Worm (Caenorhabditis elegans) whole organism, L3 larva: Measurements from ENCODE around the gene R105.5.
A peak's percentile ranks its signal among the peaks of the same experiment; 100 is the strongest.

Experiments used
- R02D3.7 ChIP-seq: fragments of 150-350 bp; optimal IDR thresholded peaks from 2 replicates; lab custom pipeline; 2014; ENCODE audit warnings: missing biosample characterization, missing genetic modification characterization
- ZK546.5 ChIP-seq: sonication (generic microtip); optimal IDR thresholded peaks from 2 replicates; lab custom pipeline; 2017; ENCODE audit warnings: missing biosample characterization, missing genetic modification characterization
- aly-2 ChIP-seq: fragments of 150-350 bp; optimal IDR thresholded peaks from 2 replicates; lab custom pipeline; 2014; ENCODE audit warnings: missing biosample characterization, missing genetic modification characterization
- ceh-82 ChIP-seq: fragments of 150-350 bp; optimal IDR thresholded peaks from 2 replicates; lab custom pipeline; 2014; ENCODE audit warnings: missing biosample characterization, missing genetic modification characterization
- daf-12 ChIP-seq: fragments of 150-350 bp; optimal IDR thresholded peaks from 2 replicates; lab custom pipeline; 2014; ENCODE audit warnings: missing biosample characterization, missing genetic modification reagents, missing genetic modification characterization
- lin-39 ChIP-seq: fragments of 150-350 bp; optimal IDR thresholded peaks from 2 replicates; lab custom pipeline; 2018; ENCODE audit warnings: missing biosample characterization, missing genetic modification reagents, missing genetic modification characterization
- pha-4 ChIP-seq: fragments of 150-350 bp; optimal IDR thresholded peaks from 2 replicates; lab custom pipeline; 2014; ENCODE audit warnings: missing biosample characterization, missing genetic modification reagents, missing genetic modification characterization
- snpc-4 ChIP-seq: fragments of 150-350 bp; optimal IDR thresholded peaks from 2 replicates; lab custom pipeline; 2014; ENCODE audit warnings: missing biosample characterization, missing genetic modification characterization
- tbx-2 ChIP-seq: sonication (generic microtip); optimal IDR thresholded peaks from 2 replicates; lab custom pipeline; 2016; ENCODE audit warnings: mild to moderate bottlenecking, missing genetic modification characterization, missing compliant biosample characterization
- unc-39 ChIP-seq: sonication (generic microtip); optimal IDR thresholded peaks from 4 replicates; lab custom pipeline; 2017; ENCODE audit warnings: missing biosample characterization, missing genetic modification characterization
- ztf-11 ChIP-seq: fragments of 150-350 bp; optimal IDR thresholded peaks from 2 replicates; lab custom pipeline; 2014; ENCODE audit warnings: missing biosample characterization, missing genetic modification characterization

- TF ChIP-seq snpc-4 (peak; percentile 58), daf-12 (no peak), lin-39 (tag; lab: Kevin White, UChicago) (peak; percentile 52), ZK546.5 (tag; lab: Kevin White, UChicago) (peak; percentile 52), unc-39 (tag; lab: Kevin White, UChicago) (no peak), R02D3.7 (tag; lab: Kevin White, UChicago) (peak; percentile 95), tbx-2 (peak; percentile 78), pha-4 (tag; lab: Kevin White, UChicago) (peak; percentile 72), aly-2 (tag; lab: Kevin White, UChicago) (no peak), ztf-11 (no peak), ceh-82 (tag; lab: Kevin White, UChicago) (peak; percentile 42)
Observed at ce11 chrIV:4660151-4661041, 24.3 kb downstream of the R105.5 start, which contains the start of the genes F29B9.11 and jmjd-1.2.
